Worm (Caenorhabditis elegans): ENCODE results near the gene T27E4.7.

Gene T27E4.7

ce11 chrV:9069680-9070079 is 6.4 kb downstream of the T27E4.7 start, which contains the start of gene T27E4.5:
Gene T27E4.5, minus strand, starts transcription at chrV:9069780.
- TF ChIP-seq ets-4 (tag; optimal IDR thresholded peaks at IDR 0.05) (no peak), ceh-9 (tag; optimal IDR thresholded peaks at IDR 0.05) (no peak), pag-3 (tag; optimal IDR thresholded peaks at IDR 0.05; ENCODE audit: borderline replicate concordance) (no peak), C08G9.2 (tag; optimal IDR thresholded peaks at IDR 0.05) (no peak), ceh-30 (tag; optimal IDR thresholded peaks at IDR 0.05) (no peak), syd-9 (tag; optimal IDR thresholded peaks at IDR 0.05) (no peak), rnt-1 (tag; optimal IDR thresholded peaks at IDR 0.05) (no peak), elt-4 (tag; optimal IDR thresholded peaks at IDR 0.05) (no peak), ceh-6 (GFP tag; optimal IDR thresholded peaks at IDR 0.05) (no peak), ceh-45 (GFP tag; IDR thresholded peaks at IDR 0.05) (no peak), fkh-10 (GFP tag; optimal IDR thresholded peaks at IDR 0.05) (no peak), eyg-1 (tag; optimal IDR thresholded peaks at IDR 0.05) (no peak), C38D4.7 (GFP tag; optimal IDR thresholded peaks at IDR 0.05) (no peak), ceh-19 (GFP tag; optimal IDR thresholded peaks at IDR 0.05) (no peak), npax-4 (tag; optimal IDR thresholded peaks at IDR 0.05) (no peak), ceh-48 (tag; optimal IDR thresholded peaks at IDR 0.05) (no peak)

ce11 chrV:9067678-9068077 is 8.4 kb downstream of the T27E4.7 start, which contains the start of gene fip-2:
Gene fip-2, plus strand, starts transcription at chrV:9067978.
- TF ChIP-seq pax-1 (tag; optimal IDR thresholded peaks at IDR 0.05) (no peak), K09A11.1 (tag; optimal IDR thresholded peaks at IDR 0.05; ENCODE audit: insufficient read depth) (no peak), syd-9 (tag; optimal IDR thresholded peaks at IDR 0.05) (no peak), ref-2 (tag; optimal IDR thresholded peaks at IDR 0.05) (no peak), ahr-1 (tag; optimal IDR thresholded peaks at IDR 0.05) (no peak), ttx-3 (tag; optimal IDR thresholded peaks at IDR 0.05) (no peak), K02D7.2 (tag; optimal IDR thresholded peaks at IDR 0.05) (no peak)

ce11 chrV:9065915-9066314 is 10.2 kb downstream of the T27E4.7 start:
- no peak for TF ChIP-seq che-1 (tag; optimal IDR thresholded peaks at IDR 0.05)
- TF ChIP-seq ahr-1 (tag; optimal IDR thresholded peaks at IDR 0.05), result no peak
- no peak for TF ChIP-seq K02D7.2 (tag; optimal IDR thresholded peaks at IDR 0.05)
- no peak for TF ChIP-seq ztf-16 (tag; optimal IDR thresholded peaks at IDR 0.05)
- TF ChIP-seq ceh-30 (tag; optimal IDR thresholded peaks at IDR 0.05), result no peak
- TF ChIP-seq pha-2 (tag; optimal IDR thresholded peaks at IDR 0.05), result no peak
- TF ChIP-seq nhr-11 (tag; optimal IDR thresholded peaks at IDR 0.05), result no peak
- TF ChIP-seq hlh-15 (tag; optimal IDR thresholded peaks at IDR 0.05), result no peak
- no peak for TF ChIP-seq ceh-45 (GFP tag; IDR thresholded peaks at IDR 0.05)
- TF ChIP-seq ets-4 (tag; optimal IDR thresholded peaks at IDR 0.05), result no peak
- TF ChIP-seq pax-1 (tag; optimal IDR thresholded peaks at IDR 0.05), result no peak
- TF ChIP-seq unc-42 (tag; optimal IDR thresholded peaks at IDR 0.05), result no peak
- no peak for TF ChIP-seq eyg-1 (tag; optimal IDR thresholded peaks at IDR 0.05)
- TF ChIP-seq lin-11 (tag; optimal IDR thresholded peaks at IDR 0.05), result no peak
- no peak for TF ChIP-seq hlh-30 (tag; optimal IDR thresholded peaks at IDR 0.05; ENCODE audit: insufficient read depth)

- TF ChIP-seq ceh-2 (tag; optimal IDR thresholded peaks at IDR 0.05) (no peak), C38D4.7 (GFP tag; optimal IDR thresholded peaks at IDR 0.05) (no peak), npax-4 (tag; optimal IDR thresholded peaks at IDR 0.05) (no peak), ceh-19 (GFP tag; optimal IDR thresholded peaks at IDR 0.05) (no peak), hlh-30 (tag; optimal IDR thresholded peaks at IDR 0.05; ENCODE audit: insufficient read depth) (no peak), dve-1 (tag; optimal IDR thresholded peaks at IDR 0.05) (no peak), Y22D7AL.16 (tag; optimal IDR thresholded peaks at IDR 0.05) (no peak)
Measured at ce11 chrV:9065001-9065400, 11.1 kb downstream of the T27E4.7 start.

- TF ChIP-seq Y22D7AL.16 (tag; optimal IDR thresholded peaks at IDR 0.05) (no peak), mec-3 (tag; optimal IDR thresholded peaks at IDR 0.05; ENCODE audit: borderline replicate concordance) (no peak), pros-1 (tag; optimal IDR thresholded peaks at IDR 0.05) (no peak), ceh-31 (tag; optimal IDR thresholded peaks at IDR 0.05) (no peak), odd-2 (tag; optimal IDR thresholded peaks at IDR 0.05) (no peak), lin-11 (tag; optimal IDR thresholded peaks at IDR 0.05) (no peak), fkh-10 (GFP tag; optimal IDR thresholded peaks at IDR 0.05) (no peak), K02D7.2 (tag; optimal IDR thresholded peaks at IDR 0.05) (no peak), madf-2 (tag; optimal IDR thresholded peaks at IDR 0.05) (no peak)
Measured at ce11 chrV:9063134-9063533, 13.0 kb downstream of the T27E4.7 start.

Data from whole organism, late embryonic.